Fruit fly (Drosophila melanogaster) whole organism, embryonic: ENCODE measurements around the gene CG13896.

Experiments used
- CG10274 ChIP-seq: fragments of 200-800 bp; sonication (Bioruptor generic); optimal IDR thresholded peaks from 3 replicates; lab custom pipeline; 2017; ENCODE audit warnings: missing biosample characterization, mild to moderate bottlenecking, missing genetic modification characterization
- CG10979 ChIP-seq: fragments of 200-800 bp; sonication (Bioruptor generic); optimal IDR thresholded peaks from 2 replicates; lab custom pipeline; 2018; ENCODE audit warnings: missing biosample characterization, mild to moderate bottlenecking, missing genetic modification characterization, moderate library complexity
- CG15601 ChIP-seq: fragments of 200-800 bp; sonication (Bioruptor generic); optimal IDR thresholded peaks from 3 replicates; lab custom pipeline; 2019; ENCODE audit warnings: missing biosample characterization, mild to moderate bottlenecking, missing genetic modification characterization, moderate library complexity
- CG17328 ChIP-seq: fragments of 200-800 bp; sonication (Bioruptor generic); IDR thresholded peaks from 2 replicates; pipeline ENCODE4 v1.3.6; 2022; ENCODE audit warnings: missing biosample characterization, missing genetic modification characterization
- CG17385 ChIP-seq: fragments of 200-800 bp; sonication (Bioruptor generic); optimal IDR thresholded peaks from 3 replicates; lab custom pipeline; 2018; ENCODE audit warnings: missing biosample characterization, mild to moderate bottlenecking, missing genetic modification characterization
- CG17568 ChIP-seq: fragments of 200-800 bp; sonication (Bioruptor generic); optimal IDR thresholded peaks from 2 replicates; lab custom pipeline; 2018; ENCODE audit warnings: missing biosample characterization, mild to moderate bottlenecking, missing genetic modification characterization, moderate library complexity
- CG2202 ChIP-seq: fragments of 200-800 bp; sonication (Bioruptor generic); optimal IDR thresholded peaks from 2 replicates; lab custom pipeline; 2018; ENCODE audit warnings: missing biosample characterization, mild to moderate bottlenecking, missing genetic modification characterization
- CG30020 ChIP-seq: fragments of 200-800 bp; optimal IDR thresholded peaks from 2 replicates; lab custom pipeline; 2019; ENCODE audit warnings: missing biosample characterization, mild to moderate bottlenecking, missing genetic modification characterization, moderate library complexity
- CG30403 ChIP-seq: fragments of 200-800 bp; sonication (Bioruptor generic); optimal IDR thresholded peaks from 3 replicates; lab custom pipeline; 2016; ENCODE audit warnings: missing biosample characterization, missing genetic modification characterization
- CG3838 ChIP-seq: fragments of 200-800 bp; sonication (Bioruptor generic); optimal IDR thresholded peaks from 3 replicates; lab custom pipeline; 2016; ENCODE audit warnings: missing biosample characterization, missing genetic modification characterization
- CG6654 ChIP-seq: fragments of 200-800 bp; sonication (Bioruptor generic); optimal IDR thresholded peaks from 2 replicates; lab custom pipeline; 2017; ENCODE audit warnings: missing biosample characterization, mild to moderate bottlenecking, missing genetic modification characterization
- CG7928 ChIP-seq: fragments of 200-800 bp; sonication (Bioruptor generic); optimal IDR thresholded peaks from 2 replicates; lab custom pipeline; 2017; ENCODE audit warnings: missing biosample characterization, mild to moderate bottlenecking, missing genetic modification characterization
- CG7963 ChIP-seq: fragments of 200-800 bp; sonication (Bioruptor generic); IDR thresholded peaks from 3 replicates; pipeline ENCODE4 v1.3.6; 2022; ENCODE audit warnings: missing biosample characterization, missing genetic modification characterization; ENCODE audit not compliant: partially characterized antibody
- CG8388 ChIP-seq: fragments of 200-800 bp; sonication (Bioruptor generic); optimal IDR thresholded peaks from 2 replicates; lab custom pipeline; 2019; ENCODE audit warnings: missing biosample characterization, mild to moderate bottlenecking, missing genetic modification characterization, moderate library complexity
- Camta ChIP-seq: fragments of 200-800 bp; sonication (Bioruptor generic); optimal IDR thresholded peaks from 2 replicates; lab custom pipeline; 2016; ENCODE audit warnings: missing biosample characterization, missing genetic modification characterization
- Ets65A ChIP-seq: fragments of 200-800 bp; sonication (Bioruptor generic); peaks from one replicate; lab custom pipeline; 2016; ENCODE audit warnings: missing biosample characterization, missing genetic modification characterization
- H15 ChIP-seq: fragments of 200-800 bp; sonication (Bioruptor generic); IDR thresholded peaks from 3 replicates; pipeline ENCODE4 v1.3.6; 2022; ENCODE audit warnings: missing biosample characterization, missing genetic modification characterization
- HHEX ChIP-seq: fragments of 200-800 bp; sonication (Bioruptor generic); optimal IDR thresholded peaks from 3 replicates; lab custom pipeline; 2017; ENCODE audit warnings: missing biosample characterization, mild to moderate bottlenecking, missing genetic modification characterization, missing genetic modification reagents
- HLH54F ChIP-seq: fragments of 200-800 bp; sonication (Bioruptor generic); optimal IDR thresholded peaks from 3 replicates; lab custom pipeline; 2016; ENCODE audit warnings: missing biosample characterization, missing genetic modification characterization
- HmgZ ChIP-seq: fragments of 200-800 bp; sonication (Bioruptor generic); optimal IDR thresholded peaks from 2 replicates; lab custom pipeline; 2018; ENCODE audit warnings: missing biosample characterization, mild to moderate bottlenecking, missing genetic modification characterization
- MBD-R2 ChIP-seq: fragments of 200-800 bp; sonication (Bioruptor generic); IDR thresholded peaks from 2 replicates; pipeline ENCODE4 v1.3.6; 2022; ENCODE audit warnings: missing biosample characterization, missing genetic modification characterization
- Mad ChIP-seq: fragments of 200-800 bp; sonication (Bioruptor generic); optimal IDR thresholded peaks from 2 replicates; lab custom pipeline; 2016; ENCODE audit warnings: missing biosample characterization, missing genetic modification characterization
- Max ChIP-seq: fragments of 200-800 bp; sonication (Bioruptor generic); optimal IDR thresholded peaks from 2 replicates; lab custom pipeline; 2016; ENCODE audit warnings: missing biosample characterization, mild to moderate bottlenecking, missing genetic modification characterization
- Meics ChIP-seq: fragments of 200-800 bp; sonication (Bioruptor generic); optimal IDR thresholded peaks from 2 replicates; lab custom pipeline; 2017; ENCODE audit warnings: missing biosample characterization, mild to moderate bottlenecking, missing genetic modification characterization
- Myb ChIP-seq: fragments of 200-800 bp; sonication (Bioruptor generic); optimal IDR thresholded peaks from 2 replicates; lab custom pipeline; 2016; ENCODE audit warnings: missing biosample characterization, missing genetic modification characterization
- Oli ChIP-seq: fragments of 200-800 bp; sonication (Bioruptor generic); optimal IDR thresholded peaks from 2 replicates; lab custom pipeline; 2018; ENCODE audit warnings: missing biosample characterization, mild to moderate bottlenecking, missing genetic modification characterization, moderate library complexity
- Ptx1 ChIP-seq: fragments of 200-800 bp; sonication (Bioruptor generic); IDR thresholded peaks from 2 replicates; pipeline ENCODE4 v1.3.6; 2022; ENCODE audit warnings: missing biosample characterization, missing genetic modification characterization
- Sox100B ChIP-seq: fragments of 200-800 bp; sonication (Bioruptor generic); optimal IDR thresholded peaks from 3 replicates; lab custom pipeline; 2018; ENCODE audit warnings: missing biosample characterization, mild to moderate bottlenecking, missing genetic modification characterization
- TFAM ChIP-seq: fragments of 200-800 bp; sonication (Bioruptor generic); optimal IDR thresholded peaks from 2 replicates; lab custom pipeline; 2017; ENCODE audit warnings: missing biosample characterization, missing genetic modification characterization, inconsistent platforms
- Tbp ChIP-seq: fragments of >200 bp; optimal IDR thresholded peaks from 2 replicates; lab custom pipeline; 2018; ENCODE audit warnings: missing biosample characterization, missing genetic modification characterization
- bigmax ChIP-seq: fragments of 200-800 bp; sonication (Bioruptor generic); optimal IDR thresholded peaks from 2 replicates; lab custom pipeline; 2018; ENCODE audit warnings: missing biosample characterization, mild to moderate bottlenecking, missing genetic modification characterization
- bowl ChIP-seq: fragments of 200-800 bp; sonication (Bioruptor generic); IDR thresholded peaks from 2 replicates; pipeline ENCODE4 v1.3.6; 2022; ENCODE audit warnings: missing biosample characterization, missing genetic modification characterization
- crc ChIP-seq: fragments of 200-800 bp; sonication (Bioruptor generic); optimal IDR thresholded peaks from 2 replicates; lab custom pipeline; 2016; ENCODE audit warnings: missing biosample characterization, missing genetic modification characterization
- dan ChIP-seq: fragments of 200-800 bp; sonication (Bioruptor generic); IDR thresholded peaks from 2 replicates; pipeline ENCODE4 v1.3.6; 2022; ENCODE audit warnings: missing biosample characterization, missing genetic modification characterization
- dysf ChIP-seq: fragments of 200-800 bp; sonication (Bioruptor generic); IDR thresholded peaks from 3 replicates; pipeline ENCODE4 v1.3.6; 2022; ENCODE audit warnings: missing biosample characterization, missing genetic modification characterization
- emc ChIP-seq: fragments of 200-800 bp; sonication (Bioruptor generic); optimal IDR thresholded peaks from 2 replicates; lab custom pipeline; 2016; ENCODE audit warnings: missing biosample characterization, missing genetic modification characterization
- en ChIP-seq: fragments of 200-800 bp; sonication (Bioruptor generic); optimal IDR thresholded peaks from 2 replicates; lab custom pipeline; 2016; ENCODE audit warnings: missing biosample characterization, missing genetic modification characterization
- eyg ChIP-seq: fragments of 200-800 bp; sonication (Bioruptor generic); optimal IDR thresholded peaks from 3 replicates; lab custom pipeline; 2016; ENCODE audit warnings: missing biosample characterization, missing genetic modification characterization
- fd3F ChIP-seq: fragments of 200-800 bp; sonication (Bioruptor generic); optimal IDR thresholded peaks from 2 replicates; lab custom pipeline; 2018; ENCODE audit warnings: missing biosample characterization, mild to moderate bottlenecking, missing genetic modification characterization, moderate library complexity
- gt ChIP-seq: fragments of 200-800 bp; sonication (Bioruptor generic); IDR thresholded peaks from 2 replicates; pipeline ENCODE4 v1.3.6; 2022; ENCODE audit warnings: missing biosample characterization, missing genetic modification characterization
- kni ChIP-seq: fragments of 200-800 bp; sonication (Bioruptor generic); optimal IDR thresholded peaks from 3 replicates; lab custom pipeline; 2017; ENCODE audit warnings: mild to moderate bottlenecking, missing biosample characterization, missing genetic modification reagents, missing genetic modification characterization
- luna ChIP-seq: fragments of 200-800 bp; sonication (Bioruptor generic); optimal IDR thresholded peaks from 2 replicates; lab custom pipeline; 2016; ENCODE audit warnings: missing biosample characterization, missing genetic modification characterization
- onecut ChIP-seq: fragments of 200-800 bp; sonication (Bioruptor generic); IDR thresholded peaks from 2 replicates; pipeline ENCODE4 v1.3.6; 2022; ENCODE audit warnings: missing biosample characterization, missing genetic modification characterization
- scrt ChIP-seq: fragments of 200-800 bp; sonication (Bioruptor generic); optimal IDR thresholded peaks from 2 replicates; lab custom pipeline; 2018; ENCODE audit warnings: missing biosample characterization, mild to moderate bottlenecking, missing genetic modification characterization, moderate library complexity
- so ChIP-seq: fragments of 200-800 bp; sonication (Bioruptor generic); IDR thresholded peaks from 3 replicates; pipeline ENCODE4 v1.3.6; 2022; ENCODE audit warnings: missing biosample characterization, missing genetic modification characterization
- stwl ChIP-seq: fragments of 200-800 bp; sonication (Bioruptor generic); optimal IDR thresholded peaks from 3 replicates; lab custom pipeline; 2018; ENCODE audit warnings: missing biosample characterization, mild to moderate bottlenecking, missing genetic modification characterization, moderate library complexity
- tin ChIP-seq: fragments of 200-800 bp; sonication (Bioruptor generic); optimal IDR thresholded peaks from 3 replicates; lab custom pipeline; 2016; ENCODE audit warnings: missing biosample characterization, missing genetic modification characterization
- trem ChIP-seq: fragments of 200-800 bp; optimal IDR thresholded peaks from 3 replicates; lab custom pipeline; 2019; ENCODE audit warnings: missing biosample characterization, mild to moderate bottlenecking, missing genetic modification characterization, moderate library complexity

The CG13896 gene

DNA sequence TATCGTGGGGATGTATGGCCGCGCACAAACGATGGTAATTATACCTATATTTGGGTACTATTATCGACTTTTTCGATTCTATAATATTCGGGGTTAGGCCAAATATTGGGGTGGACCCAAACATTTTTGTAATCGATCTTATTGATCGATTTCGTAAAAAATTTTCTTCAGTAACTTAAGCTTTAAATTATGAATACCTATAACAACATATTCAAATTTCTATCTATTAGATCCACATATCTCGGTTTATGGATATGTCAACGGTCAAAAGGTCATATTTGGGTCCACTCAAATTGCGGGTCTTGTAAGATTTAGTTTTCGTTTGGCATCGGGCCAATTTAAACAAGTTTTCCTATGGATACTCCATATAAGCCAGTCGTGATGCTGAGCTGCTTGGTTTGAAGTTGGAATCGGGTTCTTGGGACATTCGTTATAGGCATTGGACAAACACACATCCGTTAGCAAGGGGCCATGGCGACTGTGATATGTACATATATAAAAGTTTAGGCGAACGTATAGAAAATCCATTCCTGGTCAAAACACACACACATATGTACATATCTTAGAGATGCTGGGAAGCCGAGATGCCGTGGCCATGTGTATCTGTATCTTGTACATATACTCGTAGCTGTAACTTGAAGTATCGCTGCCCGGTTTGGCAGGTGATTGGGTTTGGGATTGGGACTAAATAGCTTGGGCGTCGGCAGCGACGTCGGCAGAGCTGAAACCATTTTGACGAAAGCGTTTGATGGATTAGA, 11.3 kb downstream of the CG13896 start (continued):
- TF ChIP-seq Oli (tag; lab: Kevin White, UChicago) (peak; percentile 62), fd3F (GFP tag; lab: Kevin White, UChicago) (peak; percentile 34), Sox100B (GFP tag; lab: Kevin White, UChicago) (peak; percentile 63), Max (GFP tag; lab: Kevin White, UChicago) (no peak), CG15601 (tag; lab: Kevin White, UChicago) (peak; percentile 41), en (GFP tag; lab: Kevin White, UChicago) (peak; percentile 49), MBD-R2 (GFP tag; lab: Robert Waterston, UW) (peak; percentile 9; the same call in 1 of the 2 replicates), stwl (tag; lab: Kevin White, UChicago) (no peak), Ptx1 (GFP tag; lab: Robert Waterston, UW) (peak; percentile 54), CG8388 (GFP tag; lab: Kevin White, UChicago) (peak; percentile 50), gt (GFP tag; lab: Robert Waterston, UW) (no peak), CG10979 (tag; lab: Kevin White, UChicago) (peak; percentile 59), HmgZ (tag; lab: Kevin White, UChicago) (peak; percentile 71), CG17568 (GFP tag; lab: Kevin White, UChicago) (peak; percentile 70), CG17385 (peak; percentile 65), Ets65A (GFP tag; lab: Kevin White, UChicago) (no peak), TFAM (GFP tag; lab: Kevin White, UChicago) (no peak), Meics (GFP tag; lab: Kevin White, UChicago) (peak; percentile 72), CG17328 (GFP tag; lab: Robert Waterston, UW) (peak; percentile 57; the same call in 1 of the 2 replicates), CG10274 (GFP tag; lab: Kevin White, UChicago) (no peak), CG2202 (peak; percentile 35)

DNA sequence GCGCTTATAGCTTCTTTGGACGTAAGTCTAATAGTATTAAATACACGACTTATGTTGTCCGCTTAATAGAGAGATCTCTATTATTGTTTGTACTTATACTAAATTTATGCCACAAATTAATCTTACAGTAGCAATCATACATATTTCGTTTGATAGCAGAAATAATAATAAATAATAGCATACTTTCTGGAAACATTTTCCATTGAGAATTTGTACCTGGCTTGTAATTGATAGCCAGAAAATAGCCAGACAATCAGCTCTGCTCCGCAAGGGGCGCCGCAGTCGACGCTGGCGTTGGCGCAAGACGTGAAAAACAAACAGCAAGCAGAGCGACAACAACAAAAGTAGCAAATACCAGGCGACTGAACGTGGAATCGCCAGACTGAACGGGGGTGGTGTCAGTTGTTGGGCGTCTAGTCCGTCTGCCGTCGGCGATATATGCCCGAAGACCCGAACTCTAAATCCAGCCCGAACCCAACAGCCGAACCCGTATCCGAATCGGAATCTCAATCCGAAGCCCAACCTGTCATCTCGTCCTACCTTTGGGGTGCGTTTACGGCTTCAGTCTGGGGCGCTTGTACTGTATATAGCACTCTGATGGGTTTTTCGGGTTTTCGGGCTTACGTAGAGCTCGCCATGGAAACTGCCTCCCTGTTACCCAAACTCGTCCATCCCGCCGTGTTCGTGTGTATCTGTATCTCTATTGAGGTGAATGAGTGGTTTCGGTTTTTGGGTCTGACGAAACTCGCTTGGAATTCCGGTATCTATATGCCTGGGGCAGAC, 12.1 kb downstream of the CG13896 start:
- TF ChIP-seq CG7963 (GFP tag; lab: Robert Waterston, UW) (no peak), luna (GFP tag; lab: Kevin White, UChicago) (no peak), kni (GFP tag; lab: Kevin White, UChicago) (peak; percentile 97), Camta (peak; percentile 8), tin (GFP tag; lab: Kevin White, UChicago) (peak; percentile 19), so (GFP tag; lab: Robert Waterston, UW) (no peak), HHEX (no peak), HLH54F (GFP tag; lab: Kevin White, UChicago) (no peak), CG7928 (no peak), Mad (peak; percentile 38), eyg (GFP tag; lab: Kevin White, UChicago) (no peak), CG6654 (GFP tag; lab: Kevin White, UChicago) (no peak), H15 (GFP tag; lab: Robert Waterston, UW) (no peak), CG30403 (peak; percentile 66), Myb (GFP tag; lab: Kevin White, UChicago) (no peak), CG30020 (no peak), dysf (GFP tag; lab: Robert Waterston, UW) (peak; percentile 48; the same call in 2 of the 3 replicates), emc (GFP tag; lab: Kevin White, UChicago) (no peak), scrt (GFP tag; lab: Kevin White, UChicago) (peak; percentile 61), bowl (GFP tag; lab: Robert Waterston, UW) (no peak), onecut (GFP tag; lab: Robert Waterston, UW) (no peak), dan (no peak), trem (tag; lab: Kevin White, UChicago) (no peak), CG3838 (no peak), Tbp (peak; percentile 96), bigmax (GFP tag; lab: Kevin White, UChicago) (no peak), crc (GFP tag; lab: Kevin White, UChicago) (no peak)
